Worm (Caenorhabditis elegans) whole organism, L2 larva: ENCODE data around the gene pqn-92.

Experiments used
- C34F6.9 ChIP-seq: fragments of 150-350 bp; optimal IDR thresholded peaks from 2 replicates; lab custom pipeline; 2014; ENCODE audit warnings: missing biosample characterization, missing genetic modification characterization
- F13H6.1 ChIP-seq: sonication (generic microtip); optimal IDR thresholded peaks from 2 replicates; lab custom pipeline; 2016; ENCODE audit warnings: missing genetic modification characterization, missing compliant biosample characterization
- R02D3.7 ChIP-seq: fragments of 150-350 bp; optimal IDR thresholded peaks from 2 replicates; lab custom pipeline; 2014; ENCODE audit warnings: missing biosample characterization, missing genetic modification characterization
- Y55F3AM.14 ChIP-seq: fragments of 200-800 bp; sonication (Bioruptor generic); optimal IDR thresholded peaks from 2 replicates; lab custom pipeline; 2018; ENCODE audit warnings: mild to moderate bottlenecking, missing genetic modification characterization, missing compliant biosample characterization
- alr-1 ChIP-seq: fragments of 150-350 bp; optimal IDR thresholded peaks from 2 replicates; lab custom pipeline; 2014; ENCODE audit warnings: missing biosample characterization, missing genetic modification characterization
- aly-2 ChIP-seq: fragments of 150-350 bp; optimal IDR thresholded peaks from 2 replicates; lab custom pipeline; 2014; ENCODE audit warnings: missing biosample characterization, missing genetic modification characterization
- ama-1 ChIP-seq: fragments of 150-350 bp; optimal IDR thresholded peaks from 2 replicates; lab custom pipeline; 2018; ENCODE audit warnings: inconsistent platforms
- blmp-1 ChIP-seq: sonication (generic microtip); optimal IDR thresholded peaks from 2 replicates; lab custom pipeline; 2017; ENCODE audit warnings: missing genetic modification characterization, mild to moderate bottlenecking, missing compliant biosample characterization, antibody characterized with exemption, moderate library complexity; ENCODE audit not compliant: insufficient read depth
- egl-27 ChIP-seq: sonication (generic microtip); optimal IDR thresholded peaks from 3 replicates; lab custom pipeline; 2017; ENCODE audit warnings: missing biosample characterization, missing genetic modification reagents, missing genetic modification characterization
- elt-1 ChIP-seq: fragments of 150-350 bp; optimal IDR thresholded peaks from 2 replicates; lab custom pipeline; 2014; ENCODE audit warnings: missing biosample characterization, missing genetic modification characterization
- elt-3 ChIP-seq: sonication (generic microtip); optimal IDR thresholded peaks from 2 replicates; lab custom pipeline; 2017; ENCODE audit warnings: missing biosample characterization, missing genetic modification characterization
- fos-1 ChIP-seq: fragments of 150-350 bp; optimal IDR thresholded peaks from 2 replicates; lab custom pipeline; 2014; ENCODE audit warnings: missing biosample characterization, missing genetic modification characterization
- gmeb-1 ChIP-seq: fragments of 150-350 bp; optimal IDR thresholded peaks from 2 replicates; lab custom pipeline; 2014; ENCODE audit warnings: missing biosample characterization, missing genetic modification characterization
- lin-13 ChIP-seq: fragments of 150-350 bp; optimal IDR thresholded peaks from 2 replicates; lab custom pipeline; 2014; ENCODE audit warnings: missing biosample characterization, missing genetic modification reagents, missing genetic modification characterization
- lin-39 ChIP-seq: fragments of 150-350 bp; optimal IDR thresholded peaks from 2 replicates; lab custom pipeline; 2014; ENCODE audit warnings: missing biosample characterization, missing genetic modification reagents, missing genetic modification characterization
- lsy-2 ChIP-seq, 2 experiments: fragments of 150-350 bp in 1 of 2; sonication (generic microtip) in 1 of 2; optimal IDR thresholded peaks; 2 replicates each; lab custom pipeline; 2014 to 2017; ENCODE audit warnings: missing biosample characterization in 2 of 2, missing genetic modification characterization in 2 of 2
- mab-5 ChIP-seq: fragments of 150-350 bp; optimal IDR thresholded peaks from 2 replicates; lab custom pipeline; 2014; ENCODE audit warnings: missing biosample characterization, missing genetic modification characterization
- mbf-1 ChIP-seq: sonication (generic microtip); optimal IDR thresholded peaks from 2 replicates; lab custom pipeline; 2017; ENCODE audit warnings: missing biosample characterization, missing genetic modification characterization
- nhr-10 ChIP-seq: sonication (generic microtip); optimal IDR thresholded peaks from 2 replicates; lab custom pipeline; 2017; ENCODE audit warnings: missing biosample characterization, missing genetic modification characterization
- nhr-11 ChIP-seq: fragments of 150-350 bp; optimal IDR thresholded peaks from 2 replicates; lab custom pipeline; 2014; ENCODE audit warnings: missing biosample characterization, missing genetic modification characterization
- nhr-12 ChIP-seq: fragments of 150-350 bp; optimal IDR thresholded peaks from 2 replicates; lab custom pipeline; 2014; ENCODE audit warnings: missing biosample characterization, missing genetic modification characterization
- nhr-21 ChIP-seq: fragments of 150-350 bp; optimal IDR thresholded peaks from 2 replicates; lab custom pipeline; 2014; ENCODE audit warnings: missing biosample characterization, missing genetic modification characterization
- nhr-237 ChIP-seq: fragments of 150-350 bp; optimal IDR thresholded peaks from 2 replicates; lab custom pipeline; 2014; ENCODE audit warnings: missing biosample characterization, missing genetic modification characterization
- nhr-25 ChIP-seq: fragments of 150-350 bp; sonication (generic microtip); optimal IDR thresholded peaks from 3 replicates; lab custom pipeline; 2014; ENCODE audit warnings: missing biosample characterization, missing genetic modification characterization
- nhr-6 ChIP-seq: fragments of 150-350 bp; optimal IDR thresholded peaks from 2 replicates; lab custom pipeline; 2014; ENCODE audit warnings: missing biosample characterization, missing genetic modification characterization
- nhr-77 ChIP-seq: fragments of 150-350 bp; optimal IDR thresholded peaks from 2 replicates; lab custom pipeline; 2014; ENCODE audit warnings: missing biosample characterization, missing genetic modification characterization
- peb-1 ChIP-seq: fragments of 150-350 bp; optimal IDR thresholded peaks from 2 replicates; lab custom pipeline; 2014; ENCODE audit warnings: missing biosample characterization, missing genetic modification characterization
- skn-1 ChIP-seq: sonication (generic microtip); optimal IDR thresholded peaks from 2 replicates; lab custom pipeline; 2017; ENCODE audit warnings: missing biosample characterization, missing genetic modification characterization
- sma-3 ChIP-seq: sonication (generic microtip); optimal IDR thresholded peaks from 2 replicates; lab custom pipeline; 2016; ENCODE audit warnings: missing genetic modification reagents, missing genetic modification characterization, missing compliant biosample characterization
- sma-9 ChIP-seq, 2 experiments: fragments of 150-350 bp in 1 of 2; sonication (generic microtip) in 1 of 2; optimal IDR thresholded peaks; 2 replicates each; lab custom pipeline; 2014 to 2016; ENCODE audit warnings: missing genetic modification characterization in 2 of 2, mild to moderate bottlenecking in 1 of 2, missing biosample characterization in 1 of 2, missing compliant biosample characterization in 1 of 2, missing genetic modification reagents in 1 of 2, moderate library complexity in 1 of 2
- snpc-4 ChIP-seq: fragments of 150-350 bp; optimal IDR thresholded peaks from 2 replicates; lab custom pipeline; 2014; ENCODE audit warnings: missing biosample characterization, missing genetic modification characterization
- unc-39 ChIP-seq: fragments of 150-350 bp; optimal IDR thresholded peaks from 2 replicates; lab custom pipeline; 2014; ENCODE audit warnings: missing biosample characterization, missing genetic modification characterization
- unc-55 ChIP-seq: fragments of 150-350 bp; sonication (generic microtip); optimal IDR thresholded peaks from 3 replicates; lab custom pipeline; 2014; ENCODE audit warnings: missing biosample characterization, missing genetic modification reagents, missing genetic modification characterization
- unc-62 ChIP-seq: fragments of 150-350 bp; optimal IDR thresholded peaks from 2 replicates; lab custom pipeline; 2014; ENCODE audit warnings: missing biosample characterization, missing genetic modification reagents, missing genetic modification characterization
- zag-1 ChIP-seq: fragments of 150-350 bp; optimal IDR thresholded peaks from 2 replicates; lab custom pipeline; 2014; ENCODE audit warnings: missing biosample characterization, missing genetic modification characterization
- ztf-11 ChIP-seq: sonication (generic microtip); optimal IDR thresholded peaks from 2 replicates; lab custom pipeline; 2017; ENCODE audit warnings: missing biosample characterization, missing genetic modification characterization

The pqn-92 gene

DNA sequence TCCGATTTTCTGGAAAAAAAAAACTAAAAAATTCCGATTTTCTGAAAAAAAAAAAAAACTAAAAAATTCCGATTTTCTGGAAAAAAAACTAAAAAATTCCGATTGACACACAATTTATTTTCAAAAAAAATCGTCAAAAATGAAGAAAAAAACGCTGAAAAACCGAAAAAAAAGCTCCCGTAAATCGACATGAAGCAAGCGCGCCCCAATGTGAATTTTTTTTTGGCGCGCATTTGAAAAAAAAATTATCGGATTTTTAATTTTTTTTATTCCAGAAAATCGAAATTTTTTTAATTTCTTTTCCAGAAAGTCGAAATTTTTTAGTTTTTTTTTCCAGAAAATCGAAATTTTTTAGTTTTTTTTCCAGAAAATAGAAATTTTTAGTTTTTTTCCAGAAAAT is 28.8 kb upstream of the pqn-92 start:
- TF ChIP-seq skn-1 (tag; lab: Kevin White, UChicago) (no peak), nhr-237 (no peak), egl-27 (tag; lab: Kevin White, UChicago) (no peak), gmeb-1 (tag; lab: Kevin White, UChicago) (peak; percentile 91), R02D3.7 (peak; percentile 57), unc-55 (peak; percentile 63), lin-39 (tag; lab: Kevin White, UChicago) (no peak), sma-3 (GFP tag; lab: Kevin White, UChicago) (no peak)

DNA sequence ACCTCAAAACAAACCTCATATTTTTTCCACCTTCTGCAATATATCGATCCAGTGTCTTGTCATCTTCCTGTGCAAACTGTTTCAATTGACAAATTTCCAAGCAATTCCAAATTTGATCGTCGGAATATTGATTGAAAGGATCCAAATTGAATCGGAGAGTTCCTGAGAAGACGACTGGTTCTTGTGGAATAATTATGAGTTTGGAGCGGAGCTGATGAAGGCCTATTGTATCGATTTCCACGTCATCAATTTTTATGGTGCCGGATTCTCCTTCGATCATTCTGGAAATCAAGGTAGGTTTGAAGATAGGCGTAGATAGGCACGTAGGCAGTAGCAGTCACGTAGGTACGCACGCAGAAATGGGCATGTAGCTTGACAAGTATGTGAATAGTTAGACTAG is 23.4 kb upstream of the pqn-92 start:
- no peak for TF ChIP-seq lin-39 (tag; lab: Kevin White, UChicago)
- no peak for TF ChIP-seq nhr-12
- TF ChIP-seq nhr-77 = no peak
- TF ChIP-seq C34F6.9 (tag; lab: Kevin White, UChicago) = no peak
- TF ChIP-seq blmp-1 (tag; lab: Kevin White, UChicago) = no peak
- no peak for TF ChIP-seq Y55F3AM.14 (GFP tag; lab: Kevin White, UChicago)
- no peak for TF ChIP-seq skn-1 (tag; lab: Kevin White, UChicago)
- TF ChIP-seq F13H6.1 (tag; lab: Kevin White, UChicago) = no peak
- TF ChIP-seq zag-1 = no peak
- no peak for TF ChIP-seq nhr-25
- no peak for TF ChIP-seq lsy-2 (tag; optimal IDR thresholded peaks at IDR 0.05; lab: Kevin White, UChicago)
- TF ChIP-seq nhr-21 (tag; lab: Kevin White, UChicago) = no peak

DNA sequence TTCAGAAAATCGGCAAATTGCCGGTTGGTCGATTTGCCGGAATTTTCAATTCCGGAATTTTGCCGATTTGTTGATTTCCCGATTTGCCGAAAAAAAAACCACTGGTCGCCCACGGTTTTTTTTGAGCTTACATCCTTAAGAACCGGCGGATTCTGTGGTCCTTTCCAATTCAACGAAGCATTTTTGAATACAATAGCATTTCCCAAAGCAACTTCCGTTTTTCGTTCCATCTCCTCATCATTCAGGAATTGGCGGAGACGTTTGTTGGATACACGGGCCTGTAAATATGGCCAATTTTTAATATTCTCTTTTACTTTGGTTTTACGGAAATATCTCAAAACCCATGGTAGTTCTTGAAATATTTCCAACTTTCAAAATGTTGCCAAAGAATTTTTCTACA is 15.1 kb upstream of the pqn-92 start:
- no peak for TF ChIP-seq sma-9 (GFP tag; optimal IDR thresholded peaks at IDR 0.05; lab: Kevin White, UChicago)
- no peak for TF ChIP-seq sma-9 (tag; optimal IDR thresholded peaks at IDR 0.05; lab: Kevin White, UChicago)
- no peak for TF ChIP-seq F13H6.1 (tag; lab: Kevin White, UChicago)
- no peak for TF ChIP-seq mbf-1 (tag; lab: Kevin White, UChicago)
- no peak for TF ChIP-seq Y55F3AM.14 (GFP tag; lab: Kevin White, UChicago)
- TF ChIP-seq snpc-4 = no peak
- TF ChIP-seq zag-1 = no peak
- TF ChIP-seq C34F6.9 (tag; lab: Kevin White, UChicago) = no peak
- TF ChIP-seq nhr-21 (tag; lab: Kevin White, UChicago) = no peak
- TF ChIP-seq skn-1 (tag; lab: Kevin White, UChicago) = no peak
- TF ChIP-seq peb-1 (tag; lab: Kevin White, UChicago) = no peak
- no peak for TF ChIP-seq egl-27 (tag; lab: Kevin White, UChicago)
- no peak for TF ChIP-seq lin-39 (tag; lab: Kevin White, UChicago)
- no peak for TF ChIP-seq elt-3 (tag; lab: Kevin White, UChicago)
- TF ChIP-seq aly-2 (tag; lab: Kevin White, UChicago) = no peak

DNA sequence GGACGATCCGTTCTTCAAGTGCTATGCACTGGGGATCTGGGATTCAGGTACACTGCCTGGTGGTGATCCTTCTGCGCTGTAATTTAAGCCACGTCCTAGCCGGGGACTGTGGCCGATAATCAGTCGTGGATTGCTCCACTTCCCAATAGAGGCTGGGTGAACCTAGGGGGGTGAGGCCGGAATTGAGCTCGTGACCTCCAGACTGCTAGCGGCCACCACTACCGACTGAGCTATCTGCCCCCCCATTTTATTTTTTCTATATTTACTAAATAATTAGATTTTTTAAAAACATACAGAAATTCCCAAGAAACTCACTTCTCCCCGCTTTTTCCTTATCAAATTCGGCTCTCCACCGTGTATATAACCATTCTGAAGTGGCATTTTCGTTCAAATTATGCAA is 10.3 kb upstream of the pqn-92 start:
- TF ChIP-seq fos-1 (tag; lab: Kevin White, UChicago) = no peak
- TF ChIP-seq sma-9 (GFP tag; optimal IDR thresholded peaks at IDR 0.05; lab: Kevin White, UChicago) = no peak
- TF ChIP-seq sma-9 (tag; optimal IDR thresholded peaks at IDR 0.05; lab: Kevin White, UChicago) = no peak
- TF ChIP-seq unc-62 (GFP tag; lab: Kevin White, UChicago) = no peak
- TF ChIP-seq nhr-11 = no peak
- TF ChIP-seq blmp-1 (tag; lab: Kevin White, UChicago) = no peak
- no peak for TF ChIP-seq unc-55
- no peak for TF ChIP-seq elt-3 (tag; lab: Kevin White, UChicago)
- no peak for TF ChIP-seq nhr-77
- TF ChIP-seq nhr-10 (tag; lab: Kevin White, UChicago) = no peak
- TF ChIP-seq gmeb-1 (tag; lab: Kevin White, UChicago) = no peak
- TF ChIP-seq, all 48 proteins: peak for 0

DNA sequence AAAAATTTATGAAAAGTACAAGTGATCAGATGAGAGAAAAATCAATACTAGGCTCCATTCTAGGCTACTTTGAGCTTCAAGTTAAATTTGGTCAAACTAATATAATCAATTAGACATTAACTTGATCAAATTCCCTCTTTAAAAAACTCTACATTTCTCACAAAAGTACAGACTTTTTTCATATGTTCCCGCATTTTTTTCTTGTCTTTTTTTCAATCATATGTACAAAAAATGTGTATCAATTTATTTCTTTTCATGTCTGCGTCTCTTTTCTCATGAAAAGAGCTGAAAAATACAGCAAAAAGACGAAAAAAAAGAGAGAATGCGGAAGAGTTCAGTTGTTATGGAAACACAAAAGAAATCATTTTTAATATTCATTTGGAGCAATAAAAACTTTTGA is 8.3 kb upstream of the pqn-92 start:
- TF ChIP-seq mab-5 = no peak
- TF ChIP-seq alr-1 (tag; lab: Kevin White, UChicago) = no peak
- no peak for TF ChIP-seq lin-13
- no peak for TF ChIP-seq elt-1
- no peak for TF ChIP-seq snpc-4

DNA sequence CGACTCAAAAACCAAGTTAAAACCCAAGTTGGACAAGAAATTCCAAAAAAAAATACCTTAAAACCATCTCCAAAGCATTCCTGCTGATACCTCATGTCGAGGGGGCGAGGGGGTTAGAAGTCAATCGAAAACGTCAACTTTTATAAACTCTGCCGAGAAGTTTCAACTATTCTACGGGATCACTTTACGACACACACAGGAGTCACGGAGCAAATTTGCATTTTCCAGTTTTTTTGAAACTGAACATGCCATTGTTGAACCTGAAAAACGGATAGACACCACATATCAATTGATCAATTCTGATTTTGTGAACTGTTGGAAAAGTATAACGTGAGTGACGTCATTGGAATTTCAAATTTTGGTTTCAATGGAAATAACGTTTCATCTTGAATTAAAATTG is 4.5 kb upstream of the pqn-92 start, which contains the start of gene mrp-8:
mrp-8 (minus strand) TSS at position 101 of the 400 bp plus-strand sequence.
- TF ChIP-seq unc-62 (GFP tag; lab: Kevin White, UChicago) (no peak), ama-1 (no peak), mbf-1 (tag; lab: Kevin White, UChicago) (no peak), aly-2 (tag; lab: Kevin White, UChicago) (no peak), nhr-77 (no peak), ztf-11 (tag; lab: Kevin White, UChicago) (no peak), zag-1 (no peak), unc-39 (tag; lab: Kevin White, UChicago) (no peak), nhr-6 (tag; lab: Kevin White, UChicago) (no peak), lin-39 (tag; lab: Kevin White, UChicago) (no peak), sma-9 (GFP tag; optimal IDR thresholded peaks at IDR 0.05; lab: Kevin White, UChicago) (no peak), sma-9 (tag; optimal IDR thresholded peaks at IDR 0.05; lab: Kevin White, UChicago) (no peak)
